Worm (Caenorhabditis elegans) whole organism, young adult: ENCODE results near the gene cutl-29.

Experiments
- B0035.1 ChIP-seq: sonication (generic microtip); optimal IDR thresholded peaks from 2 replicates; lab custom pipeline; 2016; ENCODE audit warnings: missing genetic modification characterization, mild to moderate bottlenecking, missing compliant biosample characterization, missing genotype, missing genetic modification reagents
- B0336.3 ChIP-seq: fragments of 200-800 bp; sonication (Bioruptor generic); IDR thresholded peaks from 2 replicates; pipeline ENCODE4 v1.3.6; 2022; ENCODE audit warnings: missing genetic modification characterization, missing compliant biosample characterization
- C06A6.2 ChIP-seq: fragments of 200-800 bp; sonication (Bioruptor generic); conservative IDR thresholded peaks from 2 replicates; pipeline ENCODE4 v1.3.6; 2022; ENCODE audit warnings: missing genetic modification characterization, missing compliant biosample characterization
- C17E4.6 ChIP-seq: fragments of 200-800 bp; sonication (Bioruptor generic); IDR thresholded peaks from 2 replicates; pipeline ENCODE4 v1.3.6; 2022; ENCODE audit warnings: missing genetic modification reagents, missing genetic modification characterization, missing compliant biosample characterization
- D2030.7 ChIP-seq: fragments of 200-800 bp; sonication (Bioruptor generic); IDR thresholded peaks from 2 replicates; pipeline ENCODE4 v1.3.6; 2022; ENCODE audit warnings: missing genetic modification reagents, missing genetic modification characterization, missing compliant biosample characterization
- F22D6.2 ChIP-seq: sonication (generic microtip); optimal IDR thresholded peaks from 2 replicates; lab custom pipeline; 2016; ENCODE audit warnings: mild to moderate bottlenecking, missing genetic modification characterization, missing compliant biosample characterization
- F33H1.4 ChIP-seq: fragments of 200-800 bp; sonication (Bioruptor generic); IDR thresholded peaks from 2 replicates; pipeline ENCODE4 v1.3.6; 2022; ENCODE audit warnings: missing genetic modification reagents, missing genetic modification characterization, missing compliant biosample characterization
- F37B4.10 ChIP-seq: fragments of 200-800 bp; sonication (Bioruptor generic); IDR thresholded peaks from 2 replicates; pipeline ENCODE4 v1.3.6; 2022; ENCODE audit warnings: missing genetic modification characterization, missing compliant biosample characterization
- F49E8.2 ChIP-seq: sonication (generic microtip); optimal IDR thresholded peaks from 3 replicates; lab custom pipeline; 2017; ENCODE audit warnings: missing genetic modification characterization, mild to moderate bottlenecking, missing compliant biosample characterization, antibody characterized with exemption, moderate library complexity; ENCODE audit not compliant: insufficient read depth
- F57A8.1 ChIP-seq: fragments of 200-800 bp; sonication (Bioruptor generic); optimal IDR thresholded peaks from 2 replicates; lab custom pipeline; 2018; ENCODE audit warnings: mild to moderate bottlenecking, missing genetic modification characterization, moderate library complexity, missing compliant biosample characterization
- K12H6.12 ChIP-seq: fragments of 200-800 bp; sonication (Bioruptor generic); optimal IDR thresholded peaks from 2 replicates; lab custom pipeline; 2018; ENCODE audit warnings: mild to moderate bottlenecking, missing genetic modification characterization, missing compliant biosample characterization
- T07F8.4 ChIP-seq: sonication (generic microtip); optimal IDR thresholded peaks from 2 replicates; lab custom pipeline; 2016; ENCODE audit warnings: mild to moderate bottlenecking, missing genetic modification characterization, moderate library complexity, missing compliant biosample characterization
- T26A5.8 ChIP-seq: sonication (generic microtip); optimal IDR thresholded peaks from 2 replicates; lab custom pipeline; 2016; ENCODE audit warnings: missing genetic modification characterization, missing compliant biosample characterization
- ama-1 ChIP-seq, 3 experiments: fragments of 150-350 bp in 1 of 3; sonication (generic microtip) in 2 of 3; optimal IDR thresholded peaks; 2 replicates each; lab custom pipeline; 2014 to 2018; ENCODE audit warnings: missing biosample characterization in 2 of 3, missing genetic modification characterization in 2 of 3, missing genetic modification reagents in 2 of 3
- cebp-1 ChIP-seq, 2 experiments: fragments of 200-800 bp in 1 of 2; sonication (Bioruptor generic) in 1 of 2; sonication (generic microtip) in 1 of 2; IDR thresholded peaks in 1 of 2; optimal IDR thresholded peaks in 1 of 2; 2 replicates each; pipeline versions ENCODE4 v1.3.6 to Lab custom; 2017 to 2022; ENCODE audit warnings: missing compliant biosample characterization in 2 of 2, missing genetic modification characterization in 2 of 2, mild to moderate bottlenecking in 1 of 2, missing genetic modification reagents in 1 of 2, moderate library complexity in 1 of 2
- ceh-58 ChIP-seq: fragments of 200-800 bp; sonication (Bioruptor generic); IDR thresholded peaks from 2 replicates; pipeline ENCODE4 v1.3.6; 2022; ENCODE audit warnings: missing genetic modification characterization, missing compliant biosample characterization
- efl-1 ChIP-seq: fragments of 150-350 bp; optimal IDR thresholded peaks from 2 replicates; lab custom pipeline; 2014; ENCODE audit warnings: missing biosample characterization, missing genetic modification reagents, missing genetic modification characterization
- ets-4 ChIP-seq: fragments of 200-800 bp; sonication (Bioruptor generic); optimal IDR thresholded peaks from 2 replicates; lab custom pipeline; 2018; ENCODE audit warnings: mild to moderate bottlenecking, missing genetic modification characterization, missing compliant biosample characterization
- fkh-3 ChIP-seq: sonication (generic microtip); optimal IDR thresholded peaks from 2 replicates; lab custom pipeline; 2016; ENCODE audit warnings: mild to moderate bottlenecking, missing genetic modification characterization, missing compliant biosample characterization
- him-1 ChIP-seq: sonication (generic microtip); optimal IDR thresholded peaks from 2 replicates; lab custom pipeline; 2016; ENCODE audit warnings: missing genotype, missing genetic modification reagents, missing genetic modification characterization, missing compliant biosample characterization
- hlh-26 ChIP-seq: fragments of 200-800 bp; sonication (Bioruptor generic); conservative IDR thresholded peaks from 2 replicates; pipeline ENCODE4 v1.3.6; 2022; ENCODE audit warnings: missing genetic modification reagents, missing genetic modification characterization, missing compliant biosample characterization
- hmg-20 ChIP-seq: fragments of 200-800 bp; sonication (Bioruptor generic); IDR thresholded peaks from 2 replicates; pipeline ENCODE4 v1.3.6; 2022; ENCODE audit warnings: missing genetic modification reagents, missing genetic modification characterization, missing compliant biosample characterization
- hrde-1 ChIP-seq: sonication (generic microtip); optimal IDR thresholded peaks from 2 replicates; lab custom pipeline; 2016; ENCODE audit warnings: missing genetic modification characterization, mild to moderate bottlenecking, missing compliant biosample characterization, moderate library complexity, missing genotype, missing genetic modification reagents, borderline replicate concordance
- lag-1 ChIP-seq: fragments of 200-800 bp; sonication (Bioruptor generic); IDR thresholded peaks from 2 replicates; pipeline ENCODE4 v1.3.6; 2022; ENCODE audit warnings: missing genetic modification reagents, missing genetic modification characterization, missing compliant biosample characterization
- lin-40 ChIP-seq: sonication (generic microtip); optimal IDR thresholded peaks from 2 replicates; lab custom pipeline; 2016; ENCODE audit warnings: missing genetic modification characterization, mild to moderate bottlenecking, missing compliant biosample characterization, missing genotype, missing genetic modification reagents
- lsy-27 ChIP-seq: sonication (generic microtip); optimal IDR thresholded peaks from 2 replicates; lab custom pipeline; 2017; ENCODE audit warnings: missing genetic modification characterization, mild to moderate bottlenecking, missing compliant biosample characterization, antibody characterized with exemption, missing genotype, borderline replicate concordance; ENCODE audit not compliant: insufficient read depth
- madf-8 ChIP-seq: fragments of 200-800 bp; sonication (Bioruptor generic); conservative IDR thresholded peaks from 2 replicates; pipeline ENCODE4 v1.3.6; 2022; ENCODE audit warnings: missing genetic modification reagents, missing genetic modification characterization, missing compliant biosample characterization
- nfya-1 ChIP-seq: sonication (generic microtip); optimal IDR thresholded peaks from 2 replicates; lab custom pipeline; 2017; ENCODE audit warnings: antibody characterized with exemption, missing compliant biosample characterization, missing genetic modification characterization, borderline replicate concordance; ENCODE audit not compliant: insufficient read depth
- nhr-179 ChIP-seq: sonication (generic microtip); optimal IDR thresholded peaks from 2 replicates; lab custom pipeline; 2016; ENCODE audit warnings: mild to moderate bottlenecking, missing genetic modification characterization, missing compliant biosample characterization
- nhr-90 ChIP-seq: sonication (generic microtip); optimal IDR thresholded peaks from 2 replicates; lab custom pipeline; 2016; ENCODE audit warnings: missing genotype, mild to moderate bottlenecking, missing genetic modification characterization, missing compliant biosample characterization
- pha-4 ChIP-seq: fragments of 150-350 bp; sonication (generic microtip); optimal IDR thresholded peaks from 2 replicates; lab custom pipeline; 2014; ENCODE audit warnings: missing biosample characterization, missing genetic modification reagents, missing genetic modification characterization
- rec-8 ChIP-seq, 2 experiments: sonication (generic microtip); optimal IDR thresholded peaks; 2 replicates each; lab custom pipeline; 2016; ENCODE audit warnings: mild to moderate bottlenecking in 2 of 2, missing genetic modification characterization in 2 of 2, missing genetic modification reagents in 2 of 2, missing genotype in 2 of 2, missing biosample characterization in 1 of 2, missing compliant biosample characterization in 1 of 2, moderate library complexity in 1 of 2
- snpc-1.3 ChIP-seq: sonication (generic microtip); optimal IDR thresholded peaks from 2 replicates; lab custom pipeline; 2017; ENCODE audit warnings: missing genetic modification characterization, mild to moderate bottlenecking, missing compliant biosample characterization, antibody characterized with exemption, moderate library complexity, missing genotype, missing genetic modification reagents; ENCODE audit not compliant: insufficient read depth
- ztf-18 ChIP-seq: sonication (generic microtip); optimal IDR thresholded peaks from 2 replicates; lab custom pipeline; 2016; ENCODE audit warnings: missing genotype, mild to moderate bottlenecking, missing genetic modification characterization, missing compliant biosample characterization
- ztf-22 ChIP-seq: fragments of 200-800 bp; sonication (Bioruptor generic); optimal IDR thresholded peaks from 2 replicates; lab custom pipeline; 2018; ENCODE audit warnings: mild to moderate bottlenecking, missing genetic modification characterization, moderate library complexity, missing compliant biosample characterization
- ztf-3 ChIP-seq: fragments of 200-800 bp; sonication (Bioruptor generic); optimal IDR thresholded peaks from 2 replicates; lab custom pipeline; 2018; ENCODE audit warnings: mild to moderate bottlenecking, missing genetic modification characterization, missing compliant biosample characterization

Gene cutl-29

DNA sequence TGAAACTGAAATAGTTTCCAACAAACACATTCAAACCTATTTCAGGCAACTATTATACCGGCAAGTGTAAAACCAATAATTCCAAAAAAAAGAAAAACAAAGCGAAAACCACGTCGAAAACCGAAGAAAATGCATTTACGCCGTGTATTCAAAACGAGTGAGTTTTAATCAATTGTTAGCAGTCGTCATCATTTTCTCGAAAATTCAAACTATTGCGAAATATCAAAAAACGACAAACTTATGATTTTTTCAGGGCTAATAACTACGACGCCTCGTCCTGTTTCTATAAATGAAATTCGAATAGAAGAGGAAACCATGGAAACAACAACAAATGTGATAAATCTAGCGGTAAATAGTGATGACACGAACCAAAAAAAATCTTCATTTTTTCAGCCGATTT is 15.3 kb upstream of the cutl-29 start:
- TF ChIP-seq nhr-179 (tag; lab: Kevin White, UChicago), result no peak
- peak; percentile 91 for TF ChIP-seq cebp-1 (GFP tag; IDR thresholded peaks at IDR 0.05; lab: Robert Waterston, UW)
- TF ChIP-seq cebp-1 (tag; optimal IDR thresholded peaks at IDR 0.05; lab: Kevin White, UChicago), result peak; percentile 97
- TF ChIP-seq T07F8.4 (tag; lab: Kevin White, UChicago), result no peak
- TF ChIP-seq F57A8.1 (GFP tag; lab: Kevin White, UChicago), result no peak
- no peak for TF ChIP-seq snpc-1.3
- TF ChIP-seq fkh-3, result no peak
- no peak for TF ChIP-seq D2030.7
- no peak for TF ChIP-seq ets-4 (GFP tag; lab: Kevin White, UChicago)

DNA sequence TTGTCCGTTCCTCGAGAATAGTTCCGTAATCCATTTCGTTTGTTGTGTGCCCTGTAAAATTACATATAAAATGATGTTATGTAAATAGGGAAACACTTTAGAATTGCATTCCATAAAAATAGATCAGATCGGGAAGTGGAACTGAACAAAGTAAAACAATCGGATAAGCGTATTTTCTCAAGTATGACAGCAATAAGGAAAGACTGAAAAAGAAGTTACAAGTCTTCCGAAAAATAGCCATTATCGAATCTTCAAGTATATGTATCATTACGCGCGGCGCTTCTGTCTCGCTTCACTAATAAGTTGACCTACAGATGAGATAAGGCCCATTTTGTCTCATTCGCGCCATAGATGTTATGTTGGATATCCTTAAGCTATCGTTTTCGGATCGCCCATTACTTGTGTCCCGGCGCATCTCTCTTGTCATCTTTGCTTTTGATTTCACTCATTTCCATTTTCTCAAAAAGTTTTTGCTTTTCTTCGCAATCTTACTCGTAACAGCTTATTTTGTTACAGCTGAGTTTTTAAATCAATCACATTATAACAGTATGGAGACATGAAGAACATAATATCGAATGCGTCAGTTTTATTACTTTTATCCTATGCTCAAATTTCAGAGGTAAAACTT is 14.5 kb upstream of the cutl-29 start, which contains the start of the genes fis-2 and F13B9.2:
TSS of gene fis-2 (minus strand) at position 51 of the 628 bp plus-strand sequence.
TSS of gene F13B9.2 (plus strand) at position 515 of the 628 bp plus-strand sequence.
- TF ChIP-seq lag-1 (GFP tag; lab: Robert Waterston, UW) (no peak), him-1 (tag; lab: Kevin White, UChicago) (no peak), ztf-3 (GFP tag; lab: Kevin White, UChicago) (no peak)
- TF ChIP-seq, all 124 proteins: peak for 0

DNA sequence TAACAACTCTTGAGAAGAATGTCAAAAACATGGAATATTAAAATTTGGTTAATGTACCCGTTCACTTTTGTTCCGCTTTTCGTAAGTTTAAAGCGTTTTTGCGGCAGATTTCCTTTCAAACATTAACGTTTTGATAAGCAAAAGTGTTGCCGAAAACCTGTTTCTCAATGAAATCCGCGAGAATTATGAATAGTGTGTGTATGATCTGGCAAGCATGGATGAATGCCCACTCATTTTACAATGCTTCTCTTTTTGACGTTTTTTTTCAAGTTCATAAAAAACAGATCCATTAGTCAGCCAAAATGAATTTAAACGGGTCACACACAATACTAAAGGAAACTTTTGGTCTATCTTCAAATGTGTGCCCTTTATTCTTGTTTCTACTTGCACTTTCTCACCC is 13.2 kb upstream of the cutl-29 start:
- no peak for TF ChIP-seq T26A5.8 (tag; lab: Kevin White, UChicago)
- TF ChIP-seq C06A6.2 (GFP tag; lab: Robert Waterston, UW), result no peak
- TF ChIP-seq madf-8 (GFP tag; lab: Robert Waterston, UW), result no peak
- TF ChIP-seq lin-40 (tag; lab: Kevin White, UChicago), result no peak
- TF ChIP-seq rec-8 (tag; optimal IDR thresholded peaks at IDR 0.05; lab: Kevin White, UChicago), result no peak
- TF ChIP-seq hrde-1 (tag; lab: Kevin White, UChicago), result no peak
- no peak for TF ChIP-seq nfya-1 (tag; lab: Kevin White, UChicago)
- TF ChIP-seq F33H1.4, result no peak
- TF ChIP-seq ztf-22, result no peak
- TF ChIP-seq T07F8.4 (tag; lab: Kevin White, UChicago), result no peak
- no peak for TF ChIP-seq ceh-58
- TF ChIP-seq B0336.3 (GFP tag; lab: Robert Waterston, UW), result no peak
- TF ChIP-seq D2030.7, result no peak
- TF ChIP-seq K12H6.12, result no peak
- no peak for TF ChIP-seq ama-1 (optimal IDR thresholded peaks at IDR 0.05; lab: Kevin White, UChicago)
- TF ChIP-seq ama-1 (GFP tag; optimal IDR thresholded peaks at IDR 0.05; lab: Kevin White, UChicago), result no peak
- TF ChIP-seq efl-1, result no peak
- TF ChIP-seq, all 124 proteins: peak for 0

ce11 chrX:8276984-8277383 is 6.2 kb upstream of the cutl-29 start:
- TF ChIP-seq lin-40 (tag; lab: Kevin White, UChicago) (no peak), F49E8.2 (tag; lab: Kevin White, UChicago) (no peak), hlh-26 (GFP tag; lab: Robert Waterston, UW) (no peak), B0035.1 (no peak), hmg-20 (GFP tag; lab: Robert Waterston, UW) (no peak), C17E4.6 (no peak), lsy-27 (no peak), pha-4 (tag; lab: Kevin White, UChicago) (no peak), nhr-90 (tag; lab: Kevin White, UChicago) (no peak), F22D6.2 (tag; lab: Kevin White, UChicago) (no peak), ztf-18 (tag; lab: Kevin White, UChicago) (no peak), lag-1 (GFP tag; lab: Robert Waterston, UW) (no peak), F37B4.10 (GFP tag; lab: Robert Waterston, UW) (no peak)
